Fruit fly (Drosophila melanogaster) whole organism, adult: Measurements from ENCODE around the gene crol.
A peak's percentile ranks its signal among the peaks of the same experiment; 100 is the strongest.

ENCODE experiments used
- CG11617 ChIP-seq: fragments of 200-800 bp; sonication (Bioruptor generic); optimal IDR thresholded peaks from 2 replicates; lab custom pipeline; 2017; ENCODE audit warnings: mild to moderate bottlenecking, missing biosample characterization, missing genetic modification reagents, missing genetic modification characterization
- CG14711 ChIP-seq: fragments of 200-800 bp; sonication (Bioruptor generic); optimal IDR thresholded peaks from 2 replicates; lab custom pipeline; 2018; ENCODE audit warnings: missing biosample characterization, mild to moderate bottlenecking, missing genetic modification characterization, moderate library complexity
- CG33017 ChIP-seq: fragments of 200-800 bp; sonication (Bioruptor generic); optimal IDR thresholded peaks from 2 replicates; lab custom pipeline; 2018; ENCODE audit warnings: missing biosample characterization, mild to moderate bottlenecking, missing genetic modification characterization, moderate library complexity
- CG7045 ChIP-seq: fragments of 200-800 bp; sonication (Bioruptor generic); optimal IDR thresholded peaks from 2 replicates; lab custom pipeline; 2017; ENCODE audit warnings: missing biosample characterization, mild to moderate bottlenecking, missing genetic modification characterization
- CG7101 ChIP-seq: fragments of 200-800 bp; sonication (Bioruptor generic); optimal IDR thresholded peaks from 2 replicates; lab custom pipeline; 2018; ENCODE audit warnings: missing biosample characterization, mild to moderate bottlenecking, missing genetic modification characterization, moderate library complexity
- Clk ChIP-seq: fragments of 200-800 bp; sonication (Bioruptor generic); optimal IDR thresholded peaks from 2 replicates; lab custom pipeline; 2017; ENCODE audit warnings: missing biosample characterization, missing genetic modification characterization
- Hr96 ChIP-seq: fragments of 200-800 bp; sonication (Bioruptor generic); optimal IDR thresholded peaks from 2 replicates; lab custom pipeline; 2016; ENCODE audit warnings: missing biosample characterization, missing genetic modification characterization
- Mnt ChIP-seq: fragments of 200-800 bp; sonication (Bioruptor generic); optimal IDR thresholded peaks from 2 replicates; lab custom pipeline; 2016; ENCODE audit warnings: missing biosample characterization, mild to moderate bottlenecking, missing genetic modification characterization
- toe ChIP-seq: fragments of 200-800 bp; sonication (Bioruptor generic); optimal IDR thresholded peaks from 2 replicates; lab custom pipeline; 2016; ENCODE audit warnings: missing biosample characterization, missing genetic modification characterization

- no peak for TF ChIP-seq CG7101 (tag; lab: Kevin White, UChicago)
- TF ChIP-seq CG11617 (GFP tag; lab: Kevin White, UChicago) = no peak
- TF ChIP-seq CG14711 = no peak
- peak; percentile 6 for TF ChIP-seq CG7045 (GFP tag; lab: Kevin White, UChicago)
- peak; percentile 4 for TF ChIP-seq Hr96 (GFP tag; lab: Kevin White, UChicago)
- TF ChIP-seq Mnt (GFP tag; lab: Kevin White, UChicago) = no peak
- TF ChIP-seq CG33017 (tag; lab: Kevin White, UChicago) = peak; percentile 45
- no peak for TF ChIP-seq toe (GFP tag; lab: Kevin White, UChicago)
- no peak for TF ChIP-seq Clk (GFP tag; lab: Kevin White, UChicago)
Measured at dm6 chr2L:11841538-11841937, 32.3 kb upstream of the crol start.
